Worm (Caenorhabditis elegans) whole organism, L1 larva: ENCODE measurements around the gene C06H5.14.

ENCODE experiments used
- egl-27 ChIP-seq, 2 experiments: fragments of 150-350 bp in 1 of 2; sonication (generic microtip); optimal IDR thresholded peaks; 3 replicates each; lab custom pipeline; 2017 to 2018; ENCODE audit warnings: missing biosample characterization in 2 of 2, missing genetic modification characterization in 2 of 2, missing genetic modification reagents in 2 of 2
- nhr-28 ChIP-seq: fragments of 150-350 bp; optimal IDR thresholded peaks from 2 replicates; lab custom pipeline; 2014; ENCODE audit warnings: missing biosample characterization, missing genetic modification characterization
- snpc-4 ChIP-seq: fragments of 150-350 bp; optimal IDR thresholded peaks from 2 replicates; lab custom pipeline; 2014; ENCODE audit warnings: missing biosample characterization, missing genetic modification characterization

DNA sequence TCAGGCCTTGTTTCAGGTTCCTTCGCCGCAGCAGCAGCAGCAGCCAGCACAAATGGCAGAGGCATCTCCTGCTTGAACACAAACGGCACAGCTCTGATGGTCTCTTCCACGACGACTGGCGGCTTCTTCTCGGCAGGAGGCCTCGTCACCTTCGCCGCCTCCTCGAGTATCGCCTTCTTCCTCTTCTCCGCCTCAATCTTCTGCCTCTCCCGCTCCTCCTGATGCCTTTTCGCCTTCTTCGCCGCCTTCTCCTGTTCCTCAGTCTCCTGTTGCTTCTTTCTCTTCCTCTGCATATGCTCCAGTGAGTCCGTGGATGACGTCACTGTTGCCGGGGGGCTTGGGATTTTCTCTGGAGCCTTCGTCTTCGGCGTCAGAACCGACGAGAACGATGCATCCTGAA, 41.5 kb downstream of the C06H5.14 start:
- no peak for TF ChIP-seq snpc-4
- no peak for TF ChIP-seq egl-27 (tag; optimal IDR thresholded peaks at IDR 0.05; lab: Kevin White, UChicago)
- no peak for TF ChIP-seq nhr-28 (tag; lab: Kevin White, UChicago)
